Worm (Caenorhabditis elegans): ENCODE measurements around the gene bath-13.
"Not testable (repeated sequence)": the region's sequence is repeated elsewhere in the genome, so short reads cannot be mapped to it uniquely, and the experiment has no call there.

bath-13 gene

ce11 chrII:2564899-2565298 is 43.0 kb upstream of the bath-13 start, which contains the start of gene usp-39 (continued):
- TF ChIP-seq ces-1 (GFP tag; optimal IDR thresholded peaks at IDR 0.05) = peak; percentile 17
- peak; percentile 73 for TF ChIP-seq fkh-10 (GFP tag; optimal IDR thresholded peaks at IDR 0.05)
- no peak for TF ChIP-seq nhr-77 (tag; optimal IDR thresholded peaks at IDR 0.05)
- no peak for TF ChIP-seq nhr-47 (tag; optimal IDR thresholded peaks at IDR 0.05)
- peak; percentile 48 for TF ChIP-seq ztf-4 (tag; optimal IDR thresholded peaks at IDR 0.05)
- TF ChIP-seq egl-13 (tag; optimal IDR thresholded peaks at IDR 0.05) = no peak
- peak; percentile 84 for TF ChIP-seq nhr-19 (GFP tag; conservative IDR thresholded peaks at IDR 0.05)
- TF ChIP-seq lin-35 (GFP tag; optimal IDR thresholded peaks at IDR 0.05) = peak; percentile 67 to 79
- no peak for TF ChIP-seq Y116A8C.19 (tag; optimal IDR thresholded peaks at IDR 0.05; ENCODE audit: borderline replicate concordance)
- peak; percentile 90 for TF ChIP-seq snu-23 (GFP tag; optimal IDR thresholded peaks at IDR 0.05)
- TF ChIP-seq nhr-90 (tag; optimal IDR thresholded peaks at IDR 0.05; ENCODE audit: poor library complexity) = no peak
- TF ChIP-seq fkh-4 (tag; optimal IDR thresholded peaks at IDR 0.05; ENCODE audit: borderline replicate concordance) = peak; percentile 6
- TF ChIP-seq lin-39 (tag; optimal IDR thresholded peaks at IDR 0.05) = peak; percentile 88
- peak; percentile 69 to 91 (median 83) for TF ChIP-seq ceh-82 (tag; optimal IDR thresholded peaks at IDR 0.05)
- TF ChIP-seq C34B4.2 (tag; optimal IDR thresholded peaks at IDR 0.05) = no peak
- TF ChIP-seq skn-1 (tag; optimal IDR thresholded peaks at IDR 0.05) = peak; percentile 24
- no peak for TF ChIP-seq lin-14 (GFP tag; optimal IDR thresholded peaks at IDR 0.05)
- TF ChIP-seq lin-13 (GFP tag; optimal IDR thresholded peaks at IDR 0.05) = peak; percentile 68
- TF ChIP-seq aha-1 (tag; optimal IDR thresholded peaks at IDR 0.05) = peak; percentile 6
- TF ChIP-seq nhr-12 (tag; optimal IDR thresholded peaks at IDR 0.05) = no peak
- peak; percentile 56 for TF ChIP-seq pax-3 (tag; optimal IDR thresholded peaks at IDR 0.05)
- peak; percentile 77 to 83 for TF ChIP-seq efl-1 (optimal IDR thresholded peaks at IDR 0.05)
- TF ChIP-seq efl-1 (GFP tag; optimal IDR thresholded peaks at IDR 0.05 in 1 of 2) = peak; percentile 85 to 98
- peak; percentile 79 for TF ChIP-seq C04F5.9 (tag; optimal IDR thresholded peaks at IDR 0.05)
- peak; percentile 66 for TF ChIP-seq lin-15B (tag; optimal IDR thresholded peaks at IDR 0.05)
- TF ChIP-seq irx-1 (tag; optimal IDR thresholded peaks at IDR 0.05) = peak; percentile 87
- TF ChIP-seq unc-130 (tag; optimal IDR thresholded peaks at IDR 0.05) = peak; percentile 90
- peak; percentile 67 for TF ChIP-seq ceh-90 (tag; optimal IDR thresholded peaks at IDR 0.05)
- TF ChIP-seq mep-1 (tag; optimal IDR thresholded peaks at IDR 0.05) = peak; percentile 98
- TF ChIP-seq ets-5 (GFP tag; IDR thresholded peaks at IDR 0.05) = no peak

- no peak for TF ChIP-seq elt-3 (tag; optimal IDR thresholded peaks at IDR 0.05)
- no peak for TF ChIP-seq sox-4 (tag; optimal IDR thresholded peaks at IDR 0.05)
Measured at ce11 chrII:2563973-2564372, 42.1 kb upstream of the bath-13 start, which contains the start of gene nep-18. TSS of gene nep-18 (minus strand) at chrII:2564073.

ce11 chrII:2556388-2556787 is 34.5 kb upstream of the bath-13 start:
- TF ChIP-seq efl-1 (optimal IDR thresholded peaks at IDR 0.05) = not testable (repeated sequence)
- peak in 1 of 2 experiments; percentile 23 for TF ChIP-seq efl-1 (GFP tag; optimal IDR thresholded peaks at IDR 0.05 in 1 of 2)

ce11 chrII:2553662-2554061 is 31.8 kb upstream of the bath-13 start, which contains the start of gene K02F6.1:
TSS of gene K02F6.1 (plus strand) at chrII:2553962.
- not testable (repeated sequence) for TF ChIP-seq ztf-11 (tag; optimal IDR thresholded peaks at IDR 0.05); ama-1 (optimal IDR thresholded peaks at IDR 0.05); nhr-11 (tag; optimal IDR thresholded peaks at IDR 0.05)

ce11 chrII:2553030-2553429 is 31.2 kb upstream of the bath-13 start:
- TF ChIP-seq lin-39 (tag; optimal IDR thresholded peaks at IDR 0.05) (no peak), efl-1 (optimal IDR thresholded peaks at IDR 0.05) (no peak), efl-1 (GFP tag; optimal IDR thresholded peaks at IDR 0.05 in 1 of 2) (peak in 1 of 2 experiments; percentile 44), fos-1 (tag; optimal IDR thresholded peaks at IDR 0.05) (no peak), sup-37 (GFP tag; optimal IDR thresholded peaks at IDR 0.05) (no peak)

Measured in whole organism, L1 larva.